Worm (Caenorhabditis elegans): Measurements from ENCODE around the gene T28D6.4.

- TF ChIP-seq fos-1 (tag; optimal IDR thresholded peaks at IDR 0.05) (no peak), irx-1 (tag; optimal IDR thresholded peaks at IDR 0.05) (no peak), snpc-4 (tag; optimal IDR thresholded peaks at IDR 0.05) (no peak), lin-15B (tag; optimal IDR thresholded peaks at IDR 0.05) (no peak), aly-2 (tag; optimal IDR thresholded peaks at IDR 0.05) (no peak), lir-3 (tag; optimal IDR thresholded peaks at IDR 0.05; ENCODE audit: poor library complexity) (no peak), isw-1 (GFP tag; IDR thresholded peaks at IDR 0.05) (no peak)
Measured at ce11 chrIII:11405049-11405448, 44.8 kb downstream of the T28D6.4 start, which contains the start of gene Y47D3B.4.

Data from whole organism, L1 larva.